Fruit fly (Drosophila melanogaster) whole organism, prepupa: ENCODE data around the gene heph.

ENCODE experiments used
- Blimp-1 ChIP-seq: fragments of 200-800 bp; sonication (Bioruptor generic); optimal IDR thresholded peaks from 3 replicates; lab custom pipeline; 2017; ENCODE audit warnings: missing biosample characterization, missing genetic modification characterization, mild to moderate bottlenecking, moderate library complexity, missing genetic modification reagents
- CG10631 ChIP-seq: fragments of 200-800 bp; sonication (Bioruptor generic); optimal IDR thresholded peaks from 2 replicates; lab custom pipeline; 2016; ENCODE audit warnings: missing biosample characterization, missing genetic modification characterization
- CG10669 ChIP-seq: fragments of 200-800 bp; sonication (Bioruptor generic); optimal IDR thresholded peaks from 3 replicates; lab custom pipeline; 2018; ENCODE audit warnings: missing biosample characterization, mild to moderate bottlenecking, missing genetic modification characterization, moderate library complexity
- CG11762 ChIP-seq: fragments of 200-800 bp; sonication (Bioruptor generic); optimal IDR thresholded peaks from 3 replicates; lab custom pipeline; 2016; ENCODE audit warnings: missing biosample characterization, missing genetic modification characterization; ENCODE audit not compliant: insufficient read depth
- CG1621 ChIP-seq: fragments of 200-800 bp; sonication (Bioruptor generic); optimal IDR thresholded peaks from 3 replicates; lab custom pipeline; 2018; ENCODE audit warnings: missing biosample characterization, mild to moderate bottlenecking, missing genetic modification characterization
- CG16779 ChIP-seq: fragments of 200-800 bp; sonication (Bioruptor generic); optimal IDR thresholded peaks from 3 replicates; lab custom pipeline; 2017; ENCODE audit warnings: missing biosample characterization, mild to moderate bottlenecking, missing genetic modification characterization
- CG3032 ChIP-seq: fragments of 200-800 bp; optimal IDR thresholded peaks from 2 replicates; lab custom pipeline; 2019; ENCODE audit warnings: missing biosample characterization, mild to moderate bottlenecking, missing genetic modification characterization, moderate library complexity
- CG31627 ChIP-seq: fragments of 200-800 bp; sonication (Bioruptor generic); optimal IDR thresholded peaks from 3 replicates; lab custom pipeline; 2016; ENCODE audit warnings: missing biosample characterization, missing genetic modification characterization
- CG32006 ChIP-seq: fragments of 200-800 bp; sonication (Bioruptor generic); optimal IDR thresholded peaks from 3 replicates; lab custom pipeline; 2017; ENCODE audit warnings: missing biosample characterization, mild to moderate bottlenecking, missing genetic modification characterization
- CG34406 ChIP-seq: fragments of 200-800 bp; sonication (Bioruptor generic); optimal IDR thresholded peaks from 3 replicates; lab custom pipeline; 2016; ENCODE audit warnings: missing biosample characterization, missing genetic modification characterization
- CG3919 ChIP-seq: fragments of 200-800 bp; sonication (Bioruptor generic); optimal IDR thresholded peaks from 3 replicates; lab custom pipeline; 2016; ENCODE audit warnings: missing biosample characterization, missing genetic modification characterization
- CG4318 ChIP-seq: fragments of 200-800 bp; sonication (Bioruptor generic); optimal IDR thresholded peaks from 3 replicates; lab custom pipeline; 2017; ENCODE audit warnings: missing biosample characterization, mild to moderate bottlenecking, missing genetic modification characterization
- CG6163 ChIP-seq: fragments of 200-800 bp; sonication (Bioruptor generic); IDR thresholded peaks from 3 replicates; pipeline ENCODE4 v1.3.6; 2022; ENCODE audit warnings: missing biosample characterization, missing genetic modification characterization
- CG6792 ChIP-seq: fragments of 200-800 bp; sonication (Bioruptor generic); optimal IDR thresholded peaks from 3 replicates; lab custom pipeline; 2016; ENCODE audit warnings: missing biosample characterization, missing genetic modification characterization
- CG6808 ChIP-seq: fragments of 200-800 bp; sonication (Bioruptor generic); optimal IDR thresholded peaks from 3 replicates; lab custom pipeline; 2017; ENCODE audit warnings: missing biosample characterization, missing genetic modification characterization, mild to moderate bottlenecking, moderate library complexity, missing genetic modification reagents
- CG6854 ChIP-seq: fragments of 200-800 bp; sonication (Bioruptor generic); optimal IDR thresholded peaks from 2 replicates; lab custom pipeline; 2017; ENCODE audit warnings: missing biosample characterization, mild to moderate bottlenecking, missing genetic modification characterization
- CG7368 ChIP-seq: fragments of 200-800 bp; sonication (Bioruptor generic); optimal IDR thresholded peaks from 3 replicates; lab custom pipeline; 2016; ENCODE audit warnings: missing biosample characterization, missing genetic modification characterization
- CG8119 ChIP-seq: fragments of 200-800 bp; sonication (Bioruptor generic); IDR thresholded peaks from 3 replicates; pipeline ENCODE4 v1.3.6; 2022; ENCODE audit warnings: missing biosample characterization, missing genetic modification characterization
- CG8632 ChIP-seq: fragments of 200-800 bp; sonication (Bioruptor generic); optimal IDR thresholded peaks from 3 replicates; lab custom pipeline; 2016; ENCODE audit warnings: missing biosample characterization, missing genetic modification characterization
- CG9139 ChIP-seq: fragments of 200-800 bp; sonication (Bioruptor generic); optimal IDR thresholded peaks from 3 replicates; lab custom pipeline; 2017; ENCODE audit warnings: missing biosample characterization, mild to moderate bottlenecking, missing genetic modification characterization
- Ets21C ChIP-seq: fragments of 200-800 bp; sonication (Bioruptor generic); optimal IDR thresholded peaks from 3 replicates; lab custom pipeline; 2016; ENCODE audit warnings: missing biosample characterization, missing genetic modification characterization
- Hr39 ChIP-seq: fragments of 200-800 bp; sonication (Bioruptor generic); optimal IDR thresholded peaks from 2 replicates; lab custom pipeline; 2016; ENCODE audit warnings: missing biosample characterization, missing genetic modification characterization
- Met ChIP-seq: fragments of 200-800 bp; sonication (Bioruptor generic); optimal IDR thresholded peaks from 3 replicates; lab custom pipeline; 2016; ENCODE audit warnings: missing biosample characterization, missing genetic modification characterization
- OdsH ChIP-seq: fragments of 200-800 bp; sonication (Bioruptor generic); optimal IDR thresholded peaks from 3 replicates; lab custom pipeline; 2016; ENCODE audit warnings: missing biosample characterization, missing genetic modification characterization
- Smox ChIP-seq: fragments of 200-800 bp; sonication (Bioruptor generic); optimal IDR thresholded peaks from 3 replicates; lab custom pipeline; 2016; ENCODE audit warnings: missing biosample characterization, missing genetic modification characterization
- Sox102F ChIP-seq: fragments of 200-800 bp; sonication (Bioruptor generic); optimal IDR thresholded peaks from 2 replicates; lab custom pipeline; 2016; ENCODE audit warnings: missing biosample characterization, mild to moderate bottlenecking, missing genetic modification characterization
- cyc ChIP-seq: fragments of 200-800 bp; sonication (Bioruptor generic); optimal IDR thresholded peaks from 3 replicates; lab custom pipeline; 2016; ENCODE audit warnings: missing biosample characterization, missing genetic modification characterization
- dac ChIP-seq: fragments of 200-800 bp; sonication (Bioruptor generic); optimal IDR thresholded peaks from 2 replicates; lab custom pipeline; 2017; ENCODE audit warnings: missing biosample characterization, mild to moderate bottlenecking, missing genetic modification characterization
- dsx ChIP-seq: fragments of 200-800 bp; optimal IDR thresholded peaks from 3 replicates; lab custom pipeline; 2019; ENCODE audit warnings: missing biosample characterization, mild to moderate bottlenecking, missing genetic modification characterization, moderate library complexity; ENCODE audit not compliant: poor library complexity, severe bottlenecking
- eg ChIP-seq: fragments of 200-800 bp; sonication (Bioruptor generic); IDR thresholded peaks from 3 replicates; pipeline ENCODE4 v1.3.6; 2022; ENCODE audit warnings: missing biosample characterization, missing genetic modification characterization
- fd59A ChIP-seq: fragments of 200-800 bp; sonication (Bioruptor generic); optimal IDR thresholded peaks from 2 replicates; lab custom pipeline; 2017; ENCODE audit warnings: missing biosample characterization, mild to moderate bottlenecking, missing genetic modification characterization, missing genetic modification reagents
- fkh ChIP-seq: fragments of 200-800 bp; sonication (Bioruptor generic); optimal IDR thresholded peaks from 3 replicates; lab custom pipeline; 2017; ENCODE audit warnings: missing biosample characterization, mild to moderate bottlenecking, missing genetic modification characterization, moderate library complexity
- lz ChIP-seq: fragments of 200-800 bp; sonication (Bioruptor generic); optimal IDR thresholded peaks from 3 replicates; lab custom pipeline; 2016; ENCODE audit warnings: missing biosample characterization, missing genetic modification characterization
- pdm3 ChIP-seq: fragments of 200-800 bp; sonication (Bioruptor generic); optimal IDR thresholded peaks from 3 replicates; lab custom pipeline; 2016; ENCODE audit warnings: missing biosample characterization, missing genetic modification characterization
- ss ChIP-seq, 2 experiments: fragments of 200-800 bp; sonication (Bioruptor generic); optimal IDR thresholded peaks; 2 replicates in 1 of 2; 3 replicates in 1 of 2; lab custom pipeline; 2017 to 2018; ENCODE audit warnings: mild to moderate bottlenecking in 2 of 2, missing biosample characterization in 2 of 2, missing genetic modification characterization in 2 of 2, moderate library complexity in 1 of 2
- topi ChIP-seq: fragments of 200-800 bp; sonication (Bioruptor generic); optimal IDR thresholded peaks from 3 replicates; lab custom pipeline; 2016; ENCODE audit warnings: missing biosample characterization, missing genetic modification characterization
- vri ChIP-seq: fragments of 200-800 bp; sonication (Bioruptor generic); optimal IDR thresholded peaks from 3 replicates; lab custom pipeline; 2016; ENCODE audit warnings: missing biosample characterization, mild to moderate bottlenecking, missing genetic modification characterization

The heph gene

DNA sequence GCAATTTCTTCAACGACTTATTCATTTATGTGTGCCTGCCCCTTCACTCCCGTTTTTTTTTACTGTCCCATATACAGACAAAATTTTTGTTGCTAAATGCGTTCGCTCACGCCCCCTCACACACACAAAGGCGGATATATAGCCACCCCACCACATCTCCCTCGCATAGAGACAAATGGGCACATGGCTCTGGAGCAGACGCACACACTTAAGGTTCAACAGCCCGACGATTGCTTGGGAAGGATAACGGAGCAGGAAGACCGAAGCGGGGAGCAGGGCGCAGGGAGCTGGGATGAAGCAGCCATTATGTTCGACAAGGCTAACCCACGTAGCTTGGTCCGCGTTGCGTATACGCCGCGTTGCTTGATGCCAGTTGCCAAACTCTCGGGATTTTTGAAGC is 188.9 kb downstream of the heph start:
- TF ChIP-seq ss (GFP tag; optimal IDR thresholded peaks at IDR 0.05; lab: Kevin White, UChicago) (no peak), CG1621 (tag; lab: Kevin White, UChicago) (no peak), Met (GFP tag; lab: Kevin White, UChicago) (no peak), lz (GFP tag; lab: Kevin White, UChicago) (no peak), CG31627 (GFP tag; lab: Kevin White, UChicago) (no peak), CG32006 (no peak), Smox (GFP tag; lab: Kevin White, UChicago) (no peak), CG9139 (GFP tag; lab: Kevin White, UChicago) (no peak), Blimp-1 (no peak), Sox102F (GFP tag; lab: Kevin White, UChicago) (no peak), CG11762 (GFP tag; lab: Kevin White, UChicago) (no peak), CG6163 (GFP tag; lab: Robert Waterston, UW) (no peak), Hr39 (GFP tag; lab: Kevin White, UChicago) (no peak), CG10631 (GFP tag; lab: Kevin White, UChicago) (no peak), cyc (no peak)
- TF ChIP-seq, all 60 proteins: peak for 0

dm6 chr3R:31825571-31826068 is 189.7 kb downstream of the heph start:
- TF ChIP-seq CG31627 (GFP tag; lab: Kevin White, UChicago) = no peak
- TF ChIP-seq Ets21C (GFP tag; lab: Kevin White, UChicago) = no peak
- no peak for TF ChIP-seq CG34406 (GFP tag; lab: Kevin White, UChicago)
- TF ChIP-seq dsx (GFP tag; lab: Kevin White, UChicago) = no peak
- no peak for TF ChIP-seq CG1621 (tag; lab: Kevin White, UChicago)
- TF ChIP-seq topi = no peak
- TF ChIP-seq eg (GFP tag; lab: Robert Waterston, UW) = no peak
- TF ChIP-seq CG8119 (GFP tag; lab: Robert Waterston, UW) = no peak
- no peak for TF ChIP-seq CG7368
- TF ChIP-seq CG8632 (GFP tag; lab: Kevin White, UChicago) = no peak
- no peak for TF ChIP-seq CG4318 (GFP tag; lab: Kevin White, UChicago)
- no peak for TF ChIP-seq CG3032 (tag; lab: Kevin White, UChicago)
- TF ChIP-seq CG32006 = no peak
- no peak for TF ChIP-seq CG6792 (GFP tag; lab: Kevin White, UChicago)
- no peak for TF ChIP-seq Met (GFP tag; lab: Kevin White, UChicago)
- no peak for TF ChIP-seq Hr39 (GFP tag; lab: Kevin White, UChicago)
- TF ChIP-seq CG10669 = no peak
- no peak for TF ChIP-seq Blimp-1

DNA sequence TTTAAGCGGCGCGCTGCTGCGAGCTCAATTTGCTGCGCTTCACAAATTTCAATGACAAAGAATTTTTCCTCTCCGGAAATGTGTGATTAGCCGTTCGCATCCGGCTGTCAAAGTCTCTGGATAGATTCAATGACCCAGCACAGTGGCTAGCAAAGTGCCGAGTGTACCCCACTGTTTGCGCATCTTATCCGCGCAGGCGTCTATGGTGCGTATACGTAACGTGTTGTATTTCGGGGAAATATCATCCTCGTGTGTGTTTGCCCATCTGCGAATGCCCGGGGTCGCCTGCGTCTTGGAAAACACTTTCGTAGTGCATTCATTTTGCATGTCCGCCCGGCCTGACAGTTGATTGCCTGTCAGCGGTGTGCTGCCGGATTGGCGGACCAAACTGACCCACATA is 191.1 kb downstream of the heph start:
- no peak for TF ChIP-seq CG8119 (GFP tag; lab: Robert Waterston, UW)
- TF ChIP-seq CG10669 = no peak
- TF ChIP-seq fkh = no peak
- no peak for TF ChIP-seq fd59A
- no peak for TF ChIP-seq ss (GFP tag; optimal IDR thresholded peaks at IDR 0.05; lab: Kevin White, UChicago)
- no peak for TF ChIP-seq dac (GFP tag; lab: Kevin White, UChicago)
- TF ChIP-seq Smox (GFP tag; lab: Kevin White, UChicago) = no peak
- no peak for TF ChIP-seq CG3919
- TF ChIP-seq CG6792 (GFP tag; lab: Kevin White, UChicago) = no peak
- TF ChIP-seq vri (GFP tag; lab: Kevin White, UChicago) = no peak
- no peak for TF ChIP-seq CG16779
- TF ChIP-seq CG6808 (GFP tag; lab: Kevin White, UChicago) = no peak
- TF ChIP-seq OdsH (GFP tag; lab: Kevin White, UChicago) = no peak
- TF ChIP-seq CG6854 (GFP tag; lab: Kevin White, UChicago) = no peak
- no peak for TF ChIP-seq CG31627 (GFP tag; lab: Kevin White, UChicago)
- TF ChIP-seq CG3032 (tag; lab: Kevin White, UChicago) = no peak
- TF ChIP-seq pdm3 (GFP tag; lab: Kevin White, UChicago) = no peak
- TF ChIP-seq, all 60 proteins: peak for 0
